Fruit fly (Drosophila melanogaster): ENCODE data around the gene CG5883.

Gene CG5883

dm6 chr3L:11927287-11927743 lies 17.3 kb downstream of the CG5883 start, which contains the start of gene byn:
byn (plus strand) TSS chr3L:11927693.
- no peak for TF ChIP-seq Dif (GFP tag; optimal IDR thresholded peaks at IDR 0.05; ENCODE audit: partially characterized antibody)
- TF ChIP-seq ey (GFP tag; optimal IDR thresholded peaks at IDR 0.05), result no peak
- no peak for TF ChIP-seq dmrt93B (GFP tag; optimal IDR thresholded peaks at IDR 0.05)
- no peak for TF ChIP-seq Hr78 (GFP tag; optimal IDR thresholded peaks at IDR 0.05)
- TF ChIP-seq dl (GFP tag; optimal IDR thresholded peaks at IDR 0.05; ENCODE audit: insufficient read depth in 1 of 2, partially characterized antibody in 2 of 2), result no peak
- no peak for TF ChIP-seq fru (GFP tag; optimal IDR thresholded peaks at IDR 0.05)
- TF ChIP-seq Vsx2 (GFP tag; optimal IDR thresholded peaks at IDR 0.05; ENCODE audit: partially characterized antibody), result no peak
- no peak for TF ChIP-seq Abd-B (GFP tag; optimal IDR thresholded peaks at IDR 0.05)
- no peak for TF ChIP-seq CrebA (GFP tag; optimal IDR thresholded peaks at IDR 0.05; ENCODE audit: borderline replicate concordance)
- no peak for TF ChIP-seq br (GFP tag; optimal IDR thresholded peaks at IDR 0.05)
- no peak for TF ChIP-seq dsf (GFP tag; optimal IDR thresholded peaks at IDR 0.05; ENCODE audit: borderline replicate concordance)
- TF ChIP-seq HLH106 (tag; optimal IDR thresholded peaks at IDR 0.05), result no peak
- TF ChIP-seq lola (GFP tag; optimal IDR thresholded peaks at IDR 0.05), result no peak

- TF ChIP-seq CG32264 (GFP tag; optimal IDR thresholded peaks at IDR 0.05), result no peak
- no peak for TF ChIP-seq sv (GFP tag; optimal IDR thresholded peaks at IDR 0.05)
- no peak for TF ChIP-seq OdsH (GFP tag; optimal IDR thresholded peaks at IDR 0.05)
- TF ChIP-seq CG9705 (GFP tag; optimal IDR thresholded peaks at IDR 0.05), result no peak
- no peak for TF ChIP-seq Myc (optimal IDR thresholded peaks at IDR 0.05)
- no peak for TF ChIP-seq brk (GFP tag; optimal IDR thresholded peaks at IDR 0.05)
- TF ChIP-seq dmrt93B (GFP tag; optimal IDR thresholded peaks at IDR 0.05), result no peak
- no peak for TF ChIP-seq Sp1 (GFP tag; optimal IDR thresholded peaks at IDR 0.05)
- TF ChIP-seq ey (GFP tag; optimal IDR thresholded peaks at IDR 0.05), result no peak
- no peak for TF ChIP-seq Vsx2 (GFP tag; optimal IDR thresholded peaks at IDR 0.05; ENCODE audit: partially characterized antibody)
- no peak for TF ChIP-seq Abd-B (GFP tag; optimal IDR thresholded peaks at IDR 0.05)
- no peak for TF ChIP-seq Dif (GFP tag; optimal IDR thresholded peaks at IDR 0.05; ENCODE audit: partially characterized antibody)
- no peak for TF ChIP-seq psq (GFP tag; optimal IDR thresholded peaks at IDR 0.05)
- no peak for TF ChIP-seq usp (GFP tag; optimal IDR thresholded peaks at IDR 0.05)
- TF ChIP-seq N (GFP tag; optimal IDR thresholded peaks at IDR 0.05), result no peak
- TF ChIP-seq sage (GFP tag; optimal IDR thresholded peaks at IDR 0.05), result no peak
- TF ChIP-seq br (GFP tag; optimal IDR thresholded peaks at IDR 0.05), result no peak
- TF ChIP-seq Dfd (GFP tag; optimal IDR thresholded peaks at IDR 0.05), result no peak
Observed at dm6 chr3L:11925382-11925781, 19.3 kb downstream of the CG5883 start.

dm6 chr3L:11924657-11925056 lies 20.0 kb downstream of the CG5883 start, which contains the start of gene SdhAL:
SdhAL (minus strand) TSS chr3L:11924757.
- no peak for TF ChIP-seq fru (GFP tag; optimal IDR thresholded peaks at IDR 0.05)
- no peak for TF ChIP-seq Rel (GFP tag; optimal IDR thresholded peaks at IDR 0.05)
- no peak for TF ChIP-seq Rel (tag; optimal IDR thresholded peaks at IDR 0.05)
- TF ChIP-seq brk (GFP tag; optimal IDR thresholded peaks at IDR 0.05), result no peak
- TF ChIP-seq woc (GFP tag; optimal IDR thresholded peaks at IDR 0.05), result no peak
- no peak for TF ChIP-seq pan (optimal IDR thresholded peaks at IDR 0.05)
- TF ChIP-seq dmrt93B (GFP tag; optimal IDR thresholded peaks at IDR 0.05), result no peak
- no peak for TF ChIP-seq usp (GFP tag; optimal IDR thresholded peaks at IDR 0.05)

dm6 chr3L:11921213-11921612 lies 23.4 kb downstream of the CG5883 start, which contains the start of gene CG11588:
CG11588 (plus strand) TSS chr3L:11921513.
- TF ChIP-seq Myc (optimal IDR thresholded peaks at IDR 0.05) (no peak), HLH106 (tag; optimal IDR thresholded peaks at IDR 0.05) (no peak), N (GFP tag; optimal IDR thresholded peaks at IDR 0.05) (no peak), foxo (GFP tag; optimal IDR thresholded peaks at IDR 0.05) (no peak), br (GFP tag; optimal IDR thresholded peaks at IDR 0.05) (no peak), Vsx2 (GFP tag; optimal IDR thresholded peaks at IDR 0.05; ENCODE audit: partially characterized antibody) (no peak), Sp1 (GFP tag; optimal IDR thresholded peaks at IDR 0.05) (no peak), OdsH (GFP tag; optimal IDR thresholded peaks at IDR 0.05) (no peak), CG32264 (GFP tag; optimal IDR thresholded peaks at IDR 0.05) (no peak), tai (GFP tag; optimal IDR thresholded peaks at IDR 0.05) (no peak), CG9705 (GFP tag; optimal IDR thresholded peaks at IDR 0.05) (no peak)

dm6 chr3L:11918217-11918616 lies 26.4 kb downstream of the CG5883 start:
- TF ChIP-seq Dif (GFP tag; optimal IDR thresholded peaks at IDR 0.05; ENCODE audit: partially characterized antibody) (peak; percentile 21), Vsx2 (GFP tag; optimal IDR thresholded peaks at IDR 0.05; ENCODE audit: partially characterized antibody) (peak; percentile 70), N (GFP tag; optimal IDR thresholded peaks at IDR 0.05) (peak; percentile 47), usp (GFP tag; optimal IDR thresholded peaks at IDR 0.05) (no peak), Myc (optimal IDR thresholded peaks at IDR 0.05) (peak; percentile 84), HLH106 (tag; optimal IDR thresholded peaks at IDR 0.05) (no peak), lola (GFP tag; optimal IDR thresholded peaks at IDR 0.05) (peak; percentile 35)

Data from whole organism, wandering third instar larva.